Worm (Caenorhabditis elegans) whole organism, L3 larva: ENCODE measurements around the gene myo-6.

Experiments used
- ceh-82 ChIP-seq: fragments of 150-350 bp; optimal IDR thresholded peaks from 2 replicates; lab custom pipeline; 2014; ENCODE audit warnings: missing biosample characterization, missing genetic modification characterization
- elt-1 ChIP-seq: fragments of 150-350 bp; optimal IDR thresholded peaks from 2 replicates; lab custom pipeline; 2014; ENCODE audit warnings: missing biosample characterization, missing genetic modification characterization

Gene myo-6

DNA sequence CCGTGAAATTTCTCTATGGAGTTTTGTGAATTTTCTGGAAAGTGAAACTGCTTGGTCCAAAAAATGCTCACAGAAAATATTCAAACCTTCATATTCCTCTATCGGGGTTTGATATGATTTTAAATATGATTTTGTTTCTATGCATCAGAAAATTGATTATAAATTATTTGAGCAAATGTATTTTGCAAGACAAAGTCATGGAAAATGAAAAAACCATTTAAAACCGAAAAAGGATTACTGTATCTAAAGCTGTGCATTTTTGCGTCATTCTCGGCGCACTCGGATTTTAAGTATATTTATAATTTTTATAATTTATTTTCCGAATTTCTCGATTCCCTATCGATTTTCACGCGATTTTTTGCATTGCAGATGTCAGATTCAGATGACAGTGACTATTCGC, 61.9 kb downstream of the myo-6 start, which contains the start of gene pssy-2:
pssy-2 (plus strand) TSS at position 301 of the 400 bp plus-strand sequence.
- TF ChIP-seq elt-1 (tag; lab: Kevin White, UChicago) (no peak), ceh-82 (tag; lab: Kevin White, UChicago) (no peak)
